Worm (Caenorhabditis elegans) whole organism, late embryonic: ENCODE data around the gene srh-112.

Experiments used
- F13H6.1 ChIP-seq: sonication (generic microtip); optimal IDR thresholded peaks from 2 replicates; lab custom pipeline; 2016; ENCODE audit warnings: missing genetic modification characterization, missing compliant biosample characterization
- ama-1 ChIP-seq: fragments of 150-350 bp; optimal IDR thresholded peaks from 2 replicates; lab custom pipeline; 2014
- fax-1 ChIP-seq: sonication (generic microtip); optimal IDR thresholded peaks from 2 replicates; lab custom pipeline; 2016; ENCODE audit warnings: missing genotype, missing genetic modification characterization, missing compliant biosample characterization
- fkh-10 ChIP-seq: fragments of 150-350 bp; optimal IDR thresholded peaks from 2 replicates; lab custom pipeline; 2014; ENCODE audit warnings: missing biosample characterization, missing genetic modification reagents, missing genetic modification characterization
- nfya-1 ChIP-seq: sonication (generic microtip); optimal IDR thresholded peaks from 2 replicates; lab custom pipeline; 2017; ENCODE audit warnings: missing genetic modification characterization, mild to moderate bottlenecking, missing compliant biosample characterization, antibody characterized with exemption, moderate library complexity
- pros-1 ChIP-seq: fragments of 150-350 bp; optimal IDR thresholded peaks from 2 replicates; lab custom pipeline; 2014; ENCODE audit warnings: missing biosample characterization, missing genetic modification reagents, missing genetic modification characterization
- rnt-1 ChIP-seq: sonication (generic microtip); optimal IDR thresholded peaks from 2 replicates; lab custom pipeline; 2016; ENCODE audit warnings: missing genetic modification characterization, missing compliant biosample characterization
- ttx-3 ChIP-seq: sonication (generic microtip); optimal IDR thresholded peaks from 2 replicates; lab custom pipeline; 2016; ENCODE audit warnings: missing genetic modification reagents, missing genetic modification characterization, missing compliant biosample characterization
- unc-86 ChIP-seq: sonication (generic microtip); optimal IDR thresholded peaks from 2 replicates; lab custom pipeline; 2016; ENCODE audit warnings: missing genetic modification characterization, missing compliant biosample characterization

ce11 chrV:17177967-17178366 is 48.1 kb downstream of the srh-112 start, which contains the start of gene srsx-1:
- TF ChIP-seq unc-86, result no peak
- TF ChIP-seq ttx-3, result no peak
- TF ChIP-seq ama-1 (lab: Kevin White, UChicago), result no peak
- no peak for TF ChIP-seq fax-1 (tag; lab: Kevin White, UChicago)
- no peak for TF ChIP-seq rnt-1 (tag; lab: Kevin White, UChicago)
- no peak for TF ChIP-seq nfya-1
- no peak for TF ChIP-seq fkh-10 (GFP tag; lab: Kevin White, UChicago)
- TF ChIP-seq F13H6.1 (tag; lab: Kevin White, UChicago), result no peak
- no peak for TF ChIP-seq pros-1 (tag; lab: Kevin White, UChicago)
